Worm (Caenorhabditis elegans): Measurements from ENCODE around the gene F55G11.1.

ce11 chrIV:12918256-12918655, 28.1 kb downstream of the F55G11.1 start, which contains the start of gene C32H11.3:
- TF ChIP-seq him-1 (tag; optimal IDR thresholded peaks at IDR 0.05): no peak
- no peak for TF ChIP-seq dao-5 (tag; optimal IDR thresholded peaks at IDR 0.05)
- TF ChIP-seq W03F9.2 (tag; optimal IDR thresholded peaks at IDR 0.05): no peak
